Worm (Caenorhabditis elegans): ENCODE results near the gene C15C8.5.

The C15C8.5 gene

DNA sequence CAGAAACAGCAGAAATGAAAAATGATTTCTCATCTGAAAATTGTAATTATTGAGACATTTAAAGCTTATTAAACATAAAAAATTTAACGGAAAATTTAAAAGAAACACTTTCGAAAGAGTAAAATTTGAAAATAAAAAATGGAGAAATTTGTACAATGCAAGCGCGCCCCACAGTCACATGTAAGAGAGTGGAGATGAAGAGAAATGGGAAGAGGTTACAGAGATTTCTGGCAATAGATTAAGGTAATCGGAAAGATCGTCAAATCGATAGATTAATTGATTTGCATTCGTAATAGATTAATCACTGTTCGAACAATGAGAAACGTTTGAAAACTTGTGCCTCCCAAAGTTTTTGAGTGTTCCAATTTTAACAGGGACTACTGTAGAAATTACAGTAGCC lies 376 bp upstream of the C15C8.5 start, which contains the start of gene C15C8.4:
C15C8.4 (minus strand) TSS at position 33 of the 400 bp plus-strand sequence.
- TF ChIP-seq lin-39 (tag; optimal IDR thresholded peaks at IDR 0.05) = no peak
- no peak for TF ChIP-seq nhr-25 (tag; optimal IDR thresholded peaks at IDR 0.05)
- TF ChIP-seq sma-3 (GFP tag; optimal IDR thresholded peaks at IDR 0.05) = no peak
- no peak for TF ChIP-seq blmp-1 (tag; optimal IDR thresholded peaks at IDR 0.05; ENCODE audit: insufficient read depth)
- TF ChIP-seq egl-27 (tag; optimal IDR thresholded peaks at IDR 0.05) = no peak
- no peak for TF ChIP-seq nhr-237 (tag; optimal IDR thresholded peaks at IDR 0.05)

DNA sequence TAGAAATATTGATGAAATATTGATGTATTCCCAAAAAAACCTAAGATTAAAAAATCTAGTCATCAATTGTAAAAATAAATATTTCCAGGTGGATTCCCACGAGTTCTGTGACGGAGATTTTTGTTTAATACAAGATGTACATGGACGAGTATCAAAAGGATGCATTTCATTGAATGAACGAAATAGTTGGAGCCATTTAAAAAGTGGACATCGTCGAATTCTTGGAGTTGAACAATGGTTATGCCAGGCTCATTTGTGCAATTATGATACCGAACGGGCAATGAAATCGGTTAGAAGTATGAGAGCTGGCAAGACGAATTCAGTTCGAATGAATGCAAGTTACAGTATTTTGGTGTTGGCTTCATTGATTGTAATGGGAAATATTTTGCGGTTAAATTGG lies 1.8 kb downstream of the C15C8.5 start:
- TF ChIP-seq elt-1 (tag; optimal IDR thresholded peaks at IDR 0.05) = no peak
- no peak for TF ChIP-seq mdl-1 (tag; optimal IDR thresholded peaks at IDR 0.05)
- TF ChIP-seq unc-55 (GFP tag; optimal IDR thresholded peaks at IDR 0.05) = no peak
- no peak for TF ChIP-seq aly-2 (tag; optimal IDR thresholded peaks at IDR 0.05)
- TF ChIP-seq ztf-1 (GFP tag; conservative IDR thresholded peaks at IDR 0.05) = no peak
- TF ChIP-seq ztf-11 (tag; optimal IDR thresholded peaks at IDR 0.05) = no peak
- TF ChIP-seq nhr-237 (tag; optimal IDR thresholded peaks at IDR 0.05) = no peak
- TF ChIP-seq ceh-82 (tag; optimal IDR thresholded peaks at IDR 0.05) = no peak
- TF ChIP-seq ZK546.5 (tag; optimal IDR thresholded peaks at IDR 0.05) = no peak
- TF ChIP-seq nhr-21 (tag; optimal IDR thresholded peaks at IDR 0.05) = no peak
- no peak for TF ChIP-seq sma-9 (GFP tag; optimal IDR thresholded peaks at IDR 0.05)
- TF ChIP-seq sma-9 (tag; optimal IDR thresholded peaks at IDR 0.05) = no peak
- TF ChIP-seq mab-5 (tag; optimal IDR thresholded peaks at IDR 0.05) = no peak
- no peak for TF ChIP-seq nhr-25 (tag; optimal IDR thresholded peaks at IDR 0.05)

DNA sequence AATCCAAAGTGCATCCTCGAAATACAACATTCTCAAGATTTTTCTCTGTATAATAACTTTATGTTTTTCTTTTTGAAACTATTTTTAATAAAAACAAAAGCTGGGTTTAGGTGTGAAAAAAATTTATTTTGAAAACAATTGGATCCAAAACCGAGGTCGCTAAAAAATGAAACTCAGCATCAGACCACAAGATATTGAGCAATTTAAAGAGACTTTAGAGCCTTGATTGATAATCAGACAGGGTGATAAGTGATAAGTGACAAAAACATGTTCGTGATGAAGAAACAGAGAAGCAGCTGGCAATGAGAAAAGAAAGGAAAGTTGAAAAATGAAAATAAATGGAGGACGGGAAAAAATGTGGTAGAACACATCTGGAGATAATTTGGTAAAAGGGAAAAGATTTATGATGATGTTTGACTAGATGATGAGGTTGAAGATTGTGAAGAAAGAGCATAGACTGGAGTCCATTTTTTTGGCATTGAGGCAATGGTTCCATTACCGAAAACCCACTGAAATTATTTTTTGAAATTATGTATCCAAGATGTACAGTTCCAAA lies 3.8 kb downstream of the C15C8.5 start, which contains the start of gene C15C8.6:
C15C8.6 (minus strand) TSS at position 51 of the 556 bp plus-strand sequence.
- TF ChIP-seq elt-3 (tag; optimal IDR thresholded peaks at IDR 0.05) (no peak), peb-1 (tag; optimal IDR thresholded peaks at IDR 0.05) (no peak)

DNA sequence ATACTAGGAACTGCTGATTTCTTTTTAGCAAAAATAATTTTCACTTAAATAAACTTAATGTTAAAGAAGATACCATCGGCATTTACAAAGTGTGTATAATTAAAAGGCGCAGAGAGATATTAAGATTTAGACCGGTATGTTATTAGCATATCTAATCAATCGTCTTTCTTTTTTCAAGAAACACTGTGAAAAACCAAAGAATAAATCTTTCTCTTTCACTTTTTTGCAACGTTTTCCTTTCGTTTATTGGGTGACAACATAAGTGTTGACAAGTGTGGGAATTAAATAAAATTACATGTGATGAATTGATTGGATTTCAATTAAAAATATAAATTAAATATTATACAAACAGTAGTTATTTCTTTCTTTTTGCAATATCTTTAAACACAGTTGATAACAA lies 4.6 kb downstream of the C15C8.5 start, which contains the start of gene C15C8.8:
C15C8.8 (minus strand) TSS at position 101 of the 400 bp plus-strand sequence.
- no peak for TF ChIP-seq ztf-1 (GFP tag; conservative IDR thresholded peaks at IDR 0.05)
- no peak for TF ChIP-seq nhr-129 (tag; optimal IDR thresholded peaks at IDR 0.05)
- TF ChIP-seq mdl-1 (tag; optimal IDR thresholded peaks at IDR 0.05) = no peak
- TF ChIP-seq lin-13 (GFP tag; optimal IDR thresholded peaks at IDR 0.05) = no peak
- no peak for TF ChIP-seq elt-1 (tag; optimal IDR thresholded peaks at IDR 0.05)
- TF ChIP-seq mbf-1 (tag; optimal IDR thresholded peaks at IDR 0.05) = no peak
- no peak for TF ChIP-seq alr-1 (tag; optimal IDR thresholded peaks at IDR 0.05)
- TF ChIP-seq dmd-4 (tag; optimal IDR thresholded peaks at IDR 0.05) = no peak
- no peak for TF ChIP-seq ztf-11 (tag; optimal IDR thresholded peaks at IDR 0.05)
- TF ChIP-seq nhr-6 (tag; optimal IDR thresholded peaks at IDR 0.05) = no peak
- TF ChIP-seq nhr-237 (tag; optimal IDR thresholded peaks at IDR 0.05) = no peak
- no peak for TF ChIP-seq lin-11 (tag; optimal IDR thresholded peaks at IDR 0.05)
- TF ChIP-seq aly-2 (tag; optimal IDR thresholded peaks at IDR 0.05) = no peak
- TF ChIP-seq peb-1 (tag; optimal IDR thresholded peaks at IDR 0.05) = no peak
- no peak for TF ChIP-seq C34F6.9 (tag; optimal IDR thresholded peaks at IDR 0.05)
- TF ChIP-seq fos-1 (tag; optimal IDR thresholded peaks at IDR 0.05) = no peak
- TF ChIP-seq skn-1 (tag; optimal IDR thresholded peaks at IDR 0.05) = no peak
- TF ChIP-seq F13H6.1 (tag; optimal IDR thresholded peaks at IDR 0.05) = no peak
- no peak for TF ChIP-seq nhr-12 (tag; optimal IDR thresholded peaks at IDR 0.05)
- no peak for TF ChIP-seq lin-39 (tag; optimal IDR thresholded peaks at IDR 0.05)

DNA sequence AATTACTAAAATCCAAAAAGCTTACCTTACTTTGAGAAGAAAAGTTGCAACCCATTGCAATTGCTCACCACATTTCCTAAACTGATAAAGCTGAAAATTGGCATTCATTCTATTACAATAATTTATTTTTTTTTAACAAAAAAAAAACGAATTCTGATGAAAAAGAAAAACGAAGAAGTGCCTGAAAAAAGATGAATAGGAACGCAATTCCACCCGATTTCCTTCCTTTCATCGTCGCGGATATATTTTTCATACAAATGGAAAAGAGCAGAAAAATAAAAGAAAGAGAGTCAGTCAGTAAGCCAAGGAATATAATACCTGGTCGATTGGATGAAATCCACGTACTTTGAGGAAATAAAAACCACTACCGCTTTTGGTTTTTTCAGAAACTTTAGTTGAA lies 7.0 kb downstream of the C15C8.5 start, which contains the start of gene gpa-13:
gpa-13 (minus strand) TSS at position 101 of the 400 bp plus-strand sequence.
- TF ChIP-seq lin-11 (tag; optimal IDR thresholded peaks at IDR 0.05) (no peak), elt-1 (tag; optimal IDR thresholded peaks at IDR 0.05) (no peak)

DNA sequence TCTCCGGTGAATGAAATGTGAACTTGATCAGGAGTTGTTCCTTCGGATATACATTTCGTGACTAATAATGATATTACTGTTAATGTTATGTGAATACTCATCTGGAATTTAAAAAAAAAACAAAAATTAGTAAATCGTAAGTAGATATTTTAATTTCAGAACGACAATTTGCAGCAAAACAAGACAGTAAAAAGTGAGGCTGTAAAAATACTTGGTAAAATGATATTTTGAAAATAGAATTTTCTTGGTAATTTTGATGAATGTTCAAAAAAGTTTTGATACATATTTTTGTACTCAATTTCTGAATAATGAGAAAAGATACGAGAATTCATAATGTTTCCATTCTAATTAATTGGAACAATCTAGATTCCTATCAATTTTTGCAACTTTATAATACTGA lies 11.9 kb downstream of the C15C8.5 start, which contains the start of gene papl-1:
papl-1 (minus strand) TSS at position 101 of the 400 bp plus-strand sequence.
- TF ChIP-seq nhr-6 (tag; optimal IDR thresholded peaks at IDR 0.05) (no peak), nhr-12 (tag; optimal IDR thresholded peaks at IDR 0.05) (no peak), snpc-4 (tag; optimal IDR thresholded peaks at IDR 0.05) (no peak), lsy-2 (tag; optimal IDR thresholded peaks at IDR 0.05) (no peak), Y55F3AM.14 (GFP tag; optimal IDR thresholded peaks at IDR 0.05) (no peak), nhr-21 (tag; optimal IDR thresholded peaks at IDR 0.05) (no peak), unc-39 (tag; optimal IDR thresholded peaks at IDR 0.05) (no peak)

Data from whole organism, L2 larva.